Worm (Caenorhabditis elegans) whole organism, L1 larva: ENCODE measurements around the gene C27A2.7.
A peak's percentile ranks its signal among the peaks of the same experiment; 100 is the strongest.

Source experiments
- aha-1 ChIP-seq: fragments of 150-350 bp; optimal IDR thresholded peaks from 2 replicates; lab custom pipeline; 2014; ENCODE audit warnings: missing biosample characterization, missing genetic modification characterization
- alr-1 ChIP-seq: fragments of 200-800 bp; sonication (Bioruptor generic); optimal IDR thresholded peaks from 2 replicates; lab custom pipeline; 2018; ENCODE audit warnings: borderline replicate concordance, mild to moderate bottlenecking, missing genetic modification characterization, missing compliant biosample characterization
- efl-1 ChIP-seq, 4 experiments: fragments of 150-350 bp; optimal IDR thresholded peaks in 3 of 4; peaks in 1 of 4; 1 replicate in 1 of 4; 2 replicates in 3 of 4; lab custom pipeline; 2014; ENCODE audit warnings: missing biosample characterization in 2 of 4, missing genetic modification characterization in 2 of 4, missing genetic modification reagents in 2 of 4
- egl-13 ChIP-seq: sonication (generic microtip); optimal IDR thresholded peaks from 2 replicates; lab custom pipeline; 2016; ENCODE audit warnings: missing genotype, missing genetic modification reagents, missing genetic modification characterization, missing compliant biosample characterization
- elt-2 ChIP-seq: sonication (generic microtip); optimal IDR thresholded peaks from 2 replicates; lab custom pipeline; 2016; ENCODE audit warnings: missing genetic modification characterization, mild to moderate bottlenecking, inconsistent platforms, missing compliant biosample characterization, missing genetic modification reagents
- elt-3 ChIP-seq, 6 experiments: fragments of 150-350 bp in 1 of 6; sonication (generic microtip); optimal IDR thresholded peaks; 2 replicates each; lab custom pipeline; 2017 to 2018; ENCODE audit warnings: missing biosample characterization in 6 of 6, missing genetic modification characterization in 6 of 6, inconsistent platforms in 1 of 6
- fkh-4 ChIP-seq: sonication (generic microtip); optimal IDR thresholded peaks from 2 replicates; lab custom pipeline; 2016; ENCODE audit warnings: missing compliant biosample characterization, missing genetic modification characterization, borderline replicate concordance
- fkh-8 ChIP-seq: sonication (generic microtip); optimal IDR thresholded peaks from 2 replicates; lab custom pipeline; 2016; ENCODE audit warnings: mild to moderate bottlenecking, missing genetic modification characterization, missing compliant biosample characterization
- fos-1 ChIP-seq: fragments of 150-350 bp; optimal IDR thresholded peaks from 2 replicates; lab custom pipeline; 2014; ENCODE audit warnings: missing biosample characterization, missing genetic modification characterization
- isw-1 ChIP-seq: fragments of 200-800 bp; sonication (Bioruptor generic); IDR thresholded peaks from 2 replicates; pipeline ENCODE4 v1.3.6; 2022; ENCODE audit warnings: missing genetic modification characterization, missing compliant biosample characterization
- lin-13 ChIP-seq: fragments of 150-350 bp; optimal IDR thresholded peaks from 2 replicates; lab custom pipeline; 2014; ENCODE audit warnings: missing biosample characterization, missing genetic modification reagents, missing genetic modification characterization
- lin-14 ChIP-seq: fragments of 200-800 bp; sonication (Bioruptor generic); optimal IDR thresholded peaks from 2 replicates; lab custom pipeline; 2018; ENCODE audit warnings: mild to moderate bottlenecking, missing genetic modification characterization, moderate library complexity, missing compliant biosample characterization
- lsy-2 ChIP-seq, 2 experiments: fragments of 150-350 bp; optimal IDR thresholded peaks; 2 replicates each; lab custom pipeline; 2014; ENCODE audit warnings: missing biosample characterization in 2 of 2, missing genetic modification characterization in 2 of 2
- nhr-19 ChIP-seq: fragments of 200-800 bp; sonication (Bioruptor generic); conservative IDR thresholded peaks from 2 replicates; pipeline ENCODE4 v1.3.6; 2022; ENCODE audit warnings: missing genetic modification characterization, missing compliant biosample characterization
- nhr-20 ChIP-seq: sonication (generic microtip); optimal IDR thresholded peaks from 2 replicates; lab custom pipeline; 2016; ENCODE audit warnings: mild to moderate bottlenecking, missing genetic modification characterization, missing compliant biosample characterization
- nhr-47 ChIP-seq: sonication (generic microtip); optimal IDR thresholded peaks from 2 replicates; lab custom pipeline; 2016; ENCODE audit warnings: mild to moderate bottlenecking, missing genetic modification characterization, moderate library complexity, missing compliant biosample characterization
- nhr-71 ChIP-seq: sonication (generic microtip); optimal IDR thresholded peaks from 2 replicates; lab custom pipeline; 2016; ENCODE audit warnings: mild to moderate bottlenecking, missing genetic modification characterization, moderate library complexity, missing compliant biosample characterization
- nhr-84 ChIP-seq: sonication (generic microtip); optimal IDR thresholded peaks from 2 replicates; lab custom pipeline; 2017; ENCODE audit warnings: missing biosample characterization, missing genetic modification characterization
- nhr-85 ChIP-seq: sonication (generic microtip); peaks from one replicate; lab custom pipeline; 2016; ENCODE audit warnings: missing genetic modification characterization, inconsistent platforms, missing compliant biosample characterization
- rnt-1 ChIP-seq: sonication (generic microtip); optimal IDR thresholded peaks from 2 replicates; lab custom pipeline; 2016; ENCODE audit warnings: mild to moderate bottlenecking, missing genetic modification characterization, moderate library complexity, missing compliant biosample characterization
- sup-37 ChIP-seq: fragments of 200-800 bp; sonication (Bioruptor generic); optimal IDR thresholded peaks from 2 replicates; lab custom pipeline; 2018; ENCODE audit warnings: mild to moderate bottlenecking, missing genetic modification characterization, missing compliant biosample characterization
- zip-4 ChIP-seq: fragments of 200-800 bp; sonication (Bioruptor generic); optimal IDR thresholded peaks from 2 replicates; lab custom pipeline; 2018; ENCODE audit warnings: mild to moderate bottlenecking, missing genetic modification characterization, moderate library complexity, missing compliant biosample characterization

The C27A2.7 gene

DNA sequence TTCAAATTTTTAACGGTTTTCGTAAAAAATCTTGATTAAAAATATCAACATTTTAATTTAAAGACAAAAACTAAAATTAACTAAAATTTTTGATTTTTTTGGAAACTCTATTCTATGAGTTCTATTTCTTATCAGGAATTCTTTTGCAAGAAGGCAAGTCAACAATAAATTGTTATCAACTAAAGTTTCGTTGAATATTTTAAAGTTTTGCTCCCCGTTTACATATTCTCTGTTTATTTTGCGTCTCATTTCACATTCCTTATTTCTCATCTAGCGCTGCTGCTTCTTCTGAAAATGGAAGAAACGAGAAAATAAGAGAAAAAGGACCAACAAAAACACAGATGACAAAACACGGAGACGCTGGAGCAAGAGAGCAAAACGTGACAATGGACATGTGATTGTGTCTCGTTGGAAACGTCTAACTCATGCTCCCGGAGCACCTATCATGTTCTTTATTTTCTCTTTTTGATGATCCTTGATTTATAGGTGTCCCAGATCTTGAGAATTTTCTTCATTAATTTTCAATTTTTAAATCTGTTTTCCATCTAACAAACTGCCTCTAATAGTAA, 50.6 kb downstream of the C27A2.7 start:
- TF ChIP-seq lin-14 (peak; percentile 39), egl-13 (no peak), nhr-20 (tag; lab: Kevin White, UChicago) (peak; percentile 6), aha-1 (tag; lab: Kevin White, UChicago) (no peak), fos-1 (no peak), elt-2 (tag; lab: Kevin White, UChicago) (peak; percentile 88), zip-4 (no peak), lin-13 (GFP tag; lab: Kevin White, UChicago) (no peak), isw-1 (GFP tag; lab: Robert Waterston, UW) (no peak), nhr-47 (tag; lab: Kevin White, UChicago) (no peak), elt-3 (tag; optimal IDR thresholded peaks at IDR 0.05; lab: Kevin White, UChicago) (no peak), alr-1 (tag; lab: Kevin White, UChicago) (no peak), nhr-84 (tag; lab: Kevin White, UChicago) (no peak), nhr-71 (tag; lab: Kevin White, UChicago) (peak; percentile 29), nhr-85 (tag; lab: Kevin White, UChicago) (no peak), rnt-1 (tag; lab: Kevin White, UChicago) (peak; percentile 21), fkh-4 (tag; lab: Kevin White, UChicago) (no peak), fkh-8 (tag; lab: Kevin White, UChicago) (no peak), sup-37 (GFP tag; lab: Kevin White, UChicago) (no peak), nhr-19 (GFP tag; lab: Robert Waterston, UW) (0 out of 2 replicates have a peak, but pooled peaks have one; percentile 3), efl-1 (optimal IDR thresholded peaks at IDR 0.05; lab: Kevin White, UChicago) (no peak), efl-1 (GFP tag; optimal IDR thresholded peaks at IDR 0.05 in 1 of 2; lab: Kevin White, UChicago) (peak in 1 of 2 experiments; percentile 62), lsy-2 (tag; optimal IDR thresholded peaks at IDR 0.05; lab: Kevin White, UChicago) (peak in 1 of 2 experiments; percentile 5)
